Fruit fly (Drosophila melanogaster) whole organism, embryonic: ENCODE data around the gene AlaRS.

Experiments
- Bdp1 ChIP-seq: fragments of 200-800 bp; sonication (Bioruptor generic); optimal IDR thresholded peaks from 3 replicates; lab custom pipeline; 2016; ENCODE audit warnings: missing biosample characterization, missing genetic modification characterization
- CG10366 ChIP-seq: fragments of 200-800 bp; sonication (Bioruptor generic); IDR thresholded peaks from 2 replicates; pipeline ENCODE4 v1.3.6; 2022; ENCODE audit warnings: missing biosample characterization, missing genetic modification characterization
- CG11093 ChIP-seq: fragments of 200-800 bp; sonication (Bioruptor generic); IDR thresholded peaks from 3 replicates; pipeline ENCODE4 v1.3.6; 2022; ENCODE audit warnings: missing biosample characterization, missing genetic modification characterization
- CG11247 ChIP-seq: fragments of 200-800 bp; sonication (Bioruptor generic); IDR thresholded peaks from 2 replicates; pipeline ENCODE4 v1.3.6; 2022; ENCODE audit warnings: missing biosample characterization, missing genetic modification characterization
- CG14667 ChIP-seq: fragments of 200-800 bp; sonication (Bioruptor generic); IDR thresholded peaks from 2 replicates; pipeline ENCODE4 v1.3.6; 2022; ENCODE audit warnings: missing biosample characterization, missing genetic modification characterization
- CG14710 ChIP-seq: fragments of 200-800 bp; sonication (Bioruptor generic); optimal IDR thresholded peaks from 3 replicates; lab custom pipeline; 2019; ENCODE audit warnings: missing biosample characterization, mild to moderate bottlenecking, missing genetic modification characterization, moderate library complexity
- CG17359 ChIP-seq: fragments of 200-800 bp; sonication (Bioruptor generic); optimal IDR thresholded peaks from 3 replicates; lab custom pipeline; 2018; ENCODE audit warnings: missing biosample characterization, mild to moderate bottlenecking, missing genetic modification characterization, moderate library complexity
- CG17802 ChIP-seq: fragments of 200-800 bp; sonication (Bioruptor generic); optimal IDR thresholded peaks from 2 replicates; lab custom pipeline; 2018; ENCODE audit warnings: missing biosample characterization, mild to moderate bottlenecking, missing genetic modification characterization, moderate library complexity
- CG2712 ChIP-seq: fragments of 200-800 bp; optimal IDR thresholded peaks from 3 replicates; lab custom pipeline; 2019; ENCODE audit warnings: missing biosample characterization, mild to moderate bottlenecking, missing genetic modification characterization, moderate library complexity
- CG30403 ChIP-seq: fragments of 200-800 bp; sonication (Bioruptor generic); optimal IDR thresholded peaks from 3 replicates; lab custom pipeline; 2016; ENCODE audit warnings: missing biosample characterization, missing genetic modification characterization
- CG4282 ChIP-seq: fragments of 200-800 bp; sonication (Bioruptor generic); optimal IDR thresholded peaks from 2 replicates; lab custom pipeline; 2016; ENCODE audit warnings: missing biosample characterization, missing genetic modification characterization
- CG4617 ChIP-seq: fragments of 200-800 bp; sonication (Bioruptor generic); optimal IDR thresholded peaks from 3 replicates; lab custom pipeline; 2016; ENCODE audit warnings: missing biosample characterization, missing genetic modification characterization, borderline replicate concordance
- CG4820 ChIP-seq: fragments of 200-800 bp; sonication (Bioruptor generic); optimal IDR thresholded peaks from 3 replicates; lab custom pipeline; 2016; ENCODE audit warnings: missing biosample characterization, missing genetic modification characterization
- CG8089 ChIP-seq: fragments of 200-800 bp; sonication (Bioruptor generic); optimal IDR thresholded peaks from 3 replicates; lab custom pipeline; 2016; ENCODE audit warnings: missing biosample characterization, missing genetic modification characterization
- CG8478 ChIP-seq: fragments of >200 bp; optimal IDR thresholded peaks from 2 replicates; lab custom pipeline; 2018
- CG9727 ChIP-seq: fragments of 200-800 bp; sonication (Bioruptor generic); optimal IDR thresholded peaks from 3 replicates; lab custom pipeline; 2017; ENCODE audit warnings: missing biosample characterization, mild to moderate bottlenecking, missing genetic modification characterization
- CG9932 ChIP-seq: fragments of 200-800 bp; sonication (Bioruptor generic); IDR thresholded peaks from 2 replicates; pipeline ENCODE4 v1.3.6; 2022; ENCODE audit warnings: missing biosample characterization, missing genetic modification characterization
- Dp ChIP-seq: fragments of 200-800 bp; sonication (Bioruptor generic); optimal IDR thresholded peaks from 2 replicates; lab custom pipeline; 2018; ENCODE audit warnings: missing biosample characterization, mild to moderate bottlenecking, missing genetic modification characterization, moderate library complexity
- Ets97D ChIP-seq: fragments of 200-800 bp; sonication (Bioruptor generic); optimal IDR thresholded peaks from 3 replicates; lab custom pipeline; 2016; ENCODE audit warnings: missing biosample characterization, missing genetic modification characterization
- Fer3 ChIP-seq: fragments of 200-800 bp; sonication (Bioruptor generic); optimal IDR thresholded peaks from 2 replicates; lab custom pipeline; 2018; ENCODE audit warnings: missing biosample characterization, mild to moderate bottlenecking, missing genetic modification characterization, moderate library complexity
- Hand ChIP-seq: fragments of 200-800 bp; sonication (Bioruptor generic); optimal IDR thresholded peaks from 2 replicates; lab custom pipeline; 2017; ENCODE audit warnings: mild to moderate bottlenecking, missing biosample characterization, missing genetic modification reagents, missing genetic modification characterization
- Hmr ChIP-seq: fragments of 200-800 bp; sonication (Bioruptor generic); optimal IDR thresholded peaks from 3 replicates; lab custom pipeline; 2017; ENCODE audit warnings: mild to moderate bottlenecking, missing biosample characterization, missing genetic modification reagents, missing genetic modification characterization
- MTF-1 ChIP-seq: fragments of 200-800 bp; sonication (Bioruptor generic); optimal IDR thresholded peaks from 2 replicates; lab custom pipeline; 2018; ENCODE audit warnings: missing biosample characterization, mild to moderate bottlenecking, missing genetic modification characterization, borderline replicate concordance
- NK7.1 ChIP-seq: fragments of 200-800 bp; sonication (Bioruptor generic); optimal IDR thresholded peaks from 3 replicates; lab custom pipeline; 2016; ENCODE audit warnings: missing biosample characterization, missing genetic modification characterization
- Scr ChIP-seq: fragments of 200-800 bp; sonication (Bioruptor generic); IDR thresholded peaks from 2 replicates; pipeline ENCODE4 v1.3.6; 2022; ENCODE audit warnings: missing biosample characterization, missing genetic modification characterization; ENCODE audit not compliant: partially characterized antibody
- Sin3A ChIP-seq: fragments of >200 bp; optimal IDR thresholded peaks from 2 replicates; lab custom pipeline; 2018
- Sry-β ChIP-seq: fragments of 200-800 bp; sonication (Bioruptor generic); optimal IDR thresholded peaks from 2 replicates; lab custom pipeline; 2018; ENCODE audit warnings: missing biosample characterization, mild to moderate bottlenecking, missing genetic modification characterization, moderate library complexity
- Tbp ChIP-seq: fragments of >200 bp; optimal IDR thresholded peaks from 2 replicates; lab custom pipeline; 2018; ENCODE audit warnings: missing biosample characterization, missing genetic modification characterization
- Usf ChIP-seq: fragments of 200-800 bp; sonication (Bioruptor generic); optimal IDR thresholded peaks from 2 replicates; lab custom pipeline; 2017; ENCODE audit warnings: missing genotype, missing biosample characterization, missing genetic modification characterization
- Vsx1 ChIP-seq: fragments of 200-800 bp; sonication (Bioruptor generic); optimal IDR thresholded peaks from 2 replicates; lab custom pipeline; 2017; ENCODE audit warnings: missing biosample characterization, mild to moderate bottlenecking, missing genetic modification characterization, missing genetic modification reagents
- ap ChIP-seq: fragments of 200-800 bp; sonication (Bioruptor generic); IDR thresholded peaks from 2 replicates; pipeline ENCODE4 v1.3.6; 2022; ENCODE audit warnings: missing biosample characterization, missing genetic modification characterization
- bsh ChIP-seq, 2 experiments: fragments of 200-800 bp; sonication (Bioruptor generic); optimal IDR thresholded peaks; 2 replicates each; lab custom pipeline; 2017 to 2018; ENCODE audit warnings: mild to moderate bottlenecking in 2 of 2, missing biosample characterization in 2 of 2, missing genetic modification characterization in 2 of 2, moderate library complexity in 1 of 2
- cad ChIP-seq: fragments of >200 bp; optimal IDR thresholded peaks from 2 replicates; lab custom pipeline; 2017; ENCODE audit warnings: missing biosample characterization, missing genetic modification characterization
- cg ChIP-seq: fragments of 200-800 bp; sonication (Bioruptor generic); optimal IDR thresholded peaks from 3 replicates; lab custom pipeline; 2019; ENCODE audit warnings: missing biosample characterization, mild to moderate bottlenecking, missing genetic modification characterization, moderate library complexity
- danr ChIP-seq: fragments of 200-800 bp; sonication (Bioruptor generic); IDR thresholded peaks from 2 replicates; pipeline ENCODE4 v1.3.6; 2022; ENCODE audit warnings: missing biosample characterization, missing genetic modification characterization
- fd96Cb ChIP-seq: fragments of 200-800 bp; sonication (Bioruptor generic); optimal IDR thresholded peaks from 2 replicates; lab custom pipeline; 2018; ENCODE audit warnings: missing biosample characterization, mild to moderate bottlenecking, missing genetic modification characterization, moderate library complexity
- gcm2 ChIP-seq: fragments of 200-800 bp; sonication (Bioruptor generic); optimal IDR thresholded peaks from 2 replicates; lab custom pipeline; 2016; ENCODE audit warnings: missing biosample characterization, missing genetic modification characterization
- grn ChIP-seq: fragments of 200-800 bp; sonication (Bioruptor generic); optimal IDR thresholded peaks from 3 replicates; lab custom pipeline; 2017; ENCODE audit warnings: missing biosample characterization, missing genetic modification characterization
- ham ChIP-seq: fragments of 200-800 bp; sonication (Bioruptor generic); IDR thresholded peaks from 2 replicates; pipeline ENCODE4 v1.3.6; 2022; ENCODE audit warnings: missing biosample characterization, missing genetic modification characterization
- hb ChIP-seq: fragments of 200-800 bp; sonication (Bioruptor generic); IDR thresholded peaks from 3 replicates; pipeline ENCODE4 v1.3.6; 2022; ENCODE audit warnings: missing biosample characterization, missing genetic modification characterization; ENCODE audit not compliant: partially characterized antibody
- her ChIP-seq: fragments of 200-800 bp; sonication (Bioruptor generic); optimal IDR thresholded peaks from 2 replicates; lab custom pipeline; 2016; ENCODE audit warnings: missing biosample characterization, missing genetic modification characterization
- kah ChIP-seq: fragments of 200-800 bp; sonication (Bioruptor generic); optimal IDR thresholded peaks from 2 replicates; lab custom pipeline; 2018; ENCODE audit warnings: missing biosample characterization, mild to moderate bottlenecking, missing genetic modification characterization
- mld ChIP-seq: fragments of 200-800 bp; sonication (Bioruptor generic); IDR thresholded peaks from 3 replicates; pipeline ENCODE4 v1.3.6; 2022; ENCODE audit warnings: missing biosample characterization, missing genetic modification characterization; ENCODE audit not compliant: partially characterized antibody
- nau ChIP-seq: fragments of 200-800 bp; sonication (Bioruptor generic); optimal IDR thresholded peaks from 3 replicates; lab custom pipeline; 2017; ENCODE audit warnings: missing biosample characterization, mild to moderate bottlenecking, missing genetic modification characterization, missing genetic modification reagents
- otp ChIP-seq: fragments of 200-800 bp; sonication (Bioruptor generic); IDR thresholded peaks from 3 replicates; pipeline ENCODE4, ENCODE4 v1.3.6; 2022; ENCODE audit warnings: missing biosample characterization, missing genetic modification characterization
- p53 ChIP-seq: fragments of 200-800 bp; sonication (Bioruptor generic); optimal IDR thresholded peaks from 2 replicates; lab custom pipeline; 2016; ENCODE audit warnings: missing biosample characterization, missing genetic modification characterization
- tin ChIP-seq: fragments of 200-800 bp; sonication (Bioruptor generic); optimal IDR thresholded peaks from 3 replicates; lab custom pipeline; 2016; ENCODE audit warnings: missing biosample characterization, missing genetic modification characterization
- trem ChIP-seq: fragments of 200-800 bp; optimal IDR thresholded peaks from 3 replicates; lab custom pipeline; 2019; ENCODE audit warnings: missing biosample characterization, mild to moderate bottlenecking, missing genetic modification characterization, moderate library complexity
- zf30C ChIP-seq: fragments of 200-800 bp; sonication (Bioruptor generic); optimal IDR thresholded peaks from 3 replicates; lab custom pipeline; 2018; ENCODE audit warnings: missing biosample characterization, mild to moderate bottlenecking, missing genetic modification characterization

Gene AlaRS

DNA sequence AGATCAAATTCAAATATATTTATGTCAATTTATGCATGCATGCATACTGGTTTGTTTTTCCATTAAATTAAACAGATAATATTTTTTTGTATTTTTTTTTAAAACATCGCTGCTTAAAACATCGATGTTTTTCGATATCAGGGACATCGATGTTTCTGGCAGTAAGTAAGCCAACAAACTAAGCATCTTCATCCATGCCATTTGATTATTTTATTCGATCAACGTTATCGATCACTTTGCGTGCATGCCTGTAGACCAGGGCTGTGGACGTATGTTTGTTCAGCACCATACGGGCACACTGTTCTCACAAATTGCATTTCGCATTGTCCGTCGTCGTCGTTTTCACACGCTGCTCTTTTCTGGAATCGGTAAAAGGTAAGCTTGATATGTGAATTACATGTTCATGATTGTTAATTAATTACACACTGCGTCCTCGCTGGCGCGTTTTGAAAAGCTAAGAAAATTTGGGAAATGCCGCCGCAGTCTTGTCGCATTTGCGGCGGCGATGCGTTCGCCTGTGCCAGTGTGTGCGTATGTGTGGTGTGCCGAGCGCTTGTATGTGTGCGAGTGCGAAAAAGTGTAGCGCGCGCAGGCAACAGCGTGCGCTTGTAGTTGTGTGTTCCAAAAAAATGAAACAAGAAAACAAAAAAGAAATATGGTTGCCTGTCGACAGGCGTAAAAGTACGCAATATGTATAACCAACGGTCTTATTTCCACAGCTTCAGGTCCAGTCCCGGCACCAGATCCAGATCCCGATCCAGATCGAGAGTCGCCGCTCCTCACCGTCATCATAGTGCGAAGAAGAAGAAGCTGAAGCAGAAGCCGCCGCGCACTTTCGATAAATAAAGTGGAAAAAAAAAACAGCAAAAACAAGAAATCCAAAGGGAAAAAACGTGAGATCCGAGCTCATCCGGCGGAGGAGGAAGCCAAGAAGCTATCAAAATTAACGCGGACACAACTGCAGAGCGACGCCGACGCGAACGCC is 22.0 kb upstream of the AlaRS start, which contains the start of gene emb (continued):
- peak; percentile 38 for TF ChIP-seq her (GFP tag; lab: Kevin White, UChicago)
- peak; percentile 34 for TF ChIP-seq tin (GFP tag; lab: Kevin White, UChicago)
- peak; percentile 94 for TF ChIP-seq Scr
- peak; percentile 4 for TF ChIP-seq p53 (GFP tag; lab: Kevin White, UChicago)
- peak; percentile 19 for TF ChIP-seq CG17359 (tag; lab: Kevin White, UChicago)
- no peak for TF ChIP-seq Tbp (GFP tag; lab: Kevin White, UChicago)
- peak; percentile 68 for TF ChIP-seq CG2712 (tag; lab: Kevin White, UChicago)
- TF ChIP-seq ham (GFP tag; lab: Robert Waterston, UW): no peak
- TF ChIP-seq Bdp1 (GFP tag; lab: Kevin White, UChicago): peak; percentile 23
- peak; percentile 3 for TF ChIP-seq Sry-β (GFP tag; lab: Kevin White, UChicago)
- TF ChIP-seq gcm2 (GFP tag; lab: Kevin White, UChicago): peak; percentile 26
- TF ChIP-seq cad: no peak
- TF ChIP-seq CG14667: no peak
- TF ChIP-seq CG11247 (GFP tag; lab: Robert Waterston, UW): peak; percentile 37; the same call in 1 of the 2 replicates
- TF ChIP-seq Dp (GFP tag; lab: Kevin White, UChicago): peak; percentile 65
- TF ChIP-seq CG8089 (GFP tag; lab: Kevin White, UChicago): peak; percentile 43
- peak; percentile 7 for TF ChIP-seq fd96Cb (tag; lab: Kevin White, UChicago)
- no peak for TF ChIP-seq Usf (GFP tag; lab: Kevin White, UChicago)
- TF ChIP-seq CG4282: no peak
- peak; percentile 82 for TF ChIP-seq Sin3A (lab: Kevin White, UChicago)
- TF ChIP-seq danr (GFP tag; lab: Robert Waterston, UW): no peak
- TF ChIP-seq CG11093 (GFP tag; lab: Robert Waterston, UW): no peak
- peak; percentile 40 for TF ChIP-seq CG17802 (tag; lab: Kevin White, UChicago)
- TF ChIP-seq kah (GFP tag; lab: Kevin White, UChicago): peak; percentile 27
- peak; percentile 48 for TF ChIP-seq CG4820 (GFP tag; lab: Kevin White, UChicago)
- TF ChIP-seq CG9727 (GFP tag; lab: Kevin White, UChicago): peak; percentile 66
- peak; percentile 7 to 76 for TF ChIP-seq bsh (GFP tag; optimal IDR thresholded peaks at IDR 0.05; lab: Kevin White, UChicago)
- no peak for TF ChIP-seq MTF-1
- TF ChIP-seq Ets97D (GFP tag; lab: Kevin White, UChicago): peak; percentile 95
- peak; percentile 97 for TF ChIP-seq CG14710 (tag; lab: Kevin White, UChicago)
- peak; percentile 31; the same call in 1 of the 2 replicates for TF ChIP-seq CG10366 (GFP tag; lab: Robert Waterston, UW)
- TF ChIP-seq CG30403 (GFP tag; lab: Kevin White, UChicago): peak; percentile 47
- peak; percentile 68 for TF ChIP-seq trem (tag; lab: Kevin White, UChicago)
- peak; percentile 80 for TF ChIP-seq Hmr (GFP tag; lab: Kevin White, UChicago)
- TF ChIP-seq NK7.1 (GFP tag; lab: Kevin White, UChicago): no peak
- TF ChIP-seq Vsx1: no peak
- TF ChIP-seq mld (GFP tag; lab: Robert Waterston, UW): peak; percentile 99
- TF ChIP-seq ap (GFP tag; lab: Robert Waterston, UW): no peak
- TF ChIP-seq grn (GFP tag; lab: Kevin White, UChicago): no peak
- peak; percentile 30 for TF ChIP-seq Fer3 (tag; lab: Kevin White, UChicago)
- peak; percentile 61 for TF ChIP-seq CG4617 (GFP tag; lab: Kevin White, UChicago)
- TF ChIP-seq otp (GFP tag; lab: Robert Waterston, UW): 0 out of 3 replicates have a peak, but pooled peaks have one; percentile 9
- TF ChIP-seq Hand (GFP tag; lab: Kevin White, UChicago): no peak
- peak; percentile 99 for TF ChIP-seq cg (GFP tag; lab: Kevin White, UChicago)
- TF ChIP-seq nau: no peak
- TF ChIP-seq CG9932: peak; percentile 62
- TF ChIP-seq CG8478 (lab: Kevin White, UChicago): peak; percentile 85
- peak; percentile 99 for TF ChIP-seq hb
- no peak for TF ChIP-seq zf30C (GFP tag; lab: Kevin White, UChicago)
